Fruit fly (Drosophila melanogaster) whole organism, larva: ENCODE data around the gene Ugt36F1.

Source experiments
- noc ChIP-seq: fragments of 200-800 bp; sonication (Bioruptor generic); optimal IDR thresholded peaks from 3 replicates; lab custom pipeline; 2019; ENCODE audit warnings: missing biosample characterization, mild to moderate bottlenecking, missing genetic modification characterization, moderate library complexity

Gene Ugt36F1

DNA sequence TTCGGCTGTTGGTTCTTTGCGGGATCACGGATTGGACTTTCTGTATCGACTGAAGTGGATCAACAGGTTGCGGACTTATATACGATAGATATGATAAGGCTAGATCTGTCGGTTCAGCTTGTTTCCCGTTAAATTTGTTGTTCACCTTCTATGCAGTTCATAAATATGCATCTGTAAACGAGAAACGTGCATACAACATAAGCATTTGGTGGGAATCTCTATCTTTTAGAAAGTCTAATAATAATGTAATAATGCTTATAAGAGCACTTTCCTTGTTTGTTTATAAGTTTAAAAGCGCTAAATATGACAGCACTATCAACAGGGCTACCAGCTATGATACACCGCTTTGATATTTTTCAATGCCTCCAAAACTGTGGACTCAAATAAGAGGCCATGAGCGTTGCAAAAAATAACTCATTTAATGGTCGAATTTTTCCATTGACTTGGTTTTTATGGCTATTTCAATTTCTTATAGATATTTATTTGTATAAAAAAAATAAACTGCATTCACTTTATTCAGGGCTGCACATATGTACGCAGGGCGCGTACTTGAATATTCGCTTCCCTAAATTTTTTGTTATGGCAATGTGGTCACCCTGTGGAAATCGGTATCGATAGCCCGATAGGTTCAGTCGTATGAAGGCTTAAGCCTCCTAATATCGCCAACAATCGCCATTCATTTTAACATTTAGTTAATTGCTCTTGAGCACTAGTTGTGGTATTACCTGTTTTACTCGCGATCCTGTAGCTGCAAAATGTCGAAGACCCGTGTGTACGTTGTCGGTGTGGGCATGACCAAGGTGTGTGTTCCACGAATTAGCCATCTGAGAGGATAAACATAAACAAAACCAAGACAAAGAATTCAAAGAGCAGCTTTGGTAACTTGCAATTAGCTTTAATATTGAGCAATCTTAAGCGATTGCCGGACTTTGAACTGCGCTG is 11.7 kb downstream of the Ugt36F1 start, which contains the start of the genes CG17597 and ScpX:
CG17597 (minus strand) TSS at position 567 of the 942 bp plus-strand sequence.
ScpX (plus strand) TSS at position 643 of the 942 bp plus-strand sequence.
- peak; percentile 17 for TF ChIP-seq noc

DNA sequence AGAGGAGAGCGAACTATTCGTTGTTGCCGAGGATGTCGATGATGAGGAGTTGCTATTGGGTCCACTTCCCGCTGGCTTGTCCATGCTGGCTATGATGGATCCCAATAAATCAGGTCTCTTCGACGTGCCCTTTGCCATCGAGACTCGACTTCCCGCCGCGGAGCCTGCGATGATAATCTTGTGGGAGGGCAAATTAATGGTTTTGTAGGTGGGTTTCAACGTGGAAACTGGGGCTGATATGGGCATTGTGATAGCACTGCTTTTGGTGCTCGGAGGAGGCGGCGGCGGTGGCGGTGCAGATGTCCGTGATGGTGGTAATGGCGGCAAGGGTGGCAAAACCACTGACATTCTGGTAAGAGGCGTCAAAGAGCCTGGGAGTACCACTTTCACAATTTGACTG is 15.4 kb downstream of the Ugt36F1 start:
- TF ChIP-seq noc, result no peak

DNA sequence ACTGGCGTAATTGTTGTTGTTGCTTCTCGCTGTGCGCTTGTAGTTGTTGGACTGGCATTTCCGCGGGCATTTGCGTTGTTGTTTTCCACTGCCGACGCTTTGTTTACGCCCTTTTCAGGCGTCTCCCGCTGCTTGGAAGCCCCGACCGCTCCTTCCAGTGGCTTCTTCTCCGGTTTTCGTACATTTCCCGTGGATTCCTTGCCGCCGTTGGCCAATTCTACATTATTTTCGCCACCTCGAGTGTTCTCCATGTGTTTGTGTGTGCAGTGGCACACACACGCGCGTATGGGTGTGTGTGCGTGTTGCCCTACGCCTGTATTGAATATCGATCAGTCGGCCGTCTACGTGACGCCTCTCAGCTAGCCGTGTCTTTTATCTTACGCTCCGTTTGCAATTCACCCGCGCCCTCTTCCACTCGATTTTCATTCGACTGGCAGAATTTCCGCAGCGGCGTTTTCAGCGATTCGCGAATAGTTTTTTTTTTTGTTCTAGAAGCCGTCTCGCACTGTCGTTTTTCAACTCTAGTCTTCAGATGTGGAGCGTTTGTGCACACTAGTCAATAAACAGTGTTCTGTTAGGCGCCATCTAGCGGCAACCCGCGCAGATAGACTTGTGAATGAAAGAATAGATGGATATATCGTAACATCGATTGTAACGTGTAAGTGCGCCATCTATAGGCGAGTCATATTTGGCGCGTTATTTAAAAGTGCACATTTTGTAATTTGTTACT is 20.2 kb downstream of the Ugt36F1 start, which contains the start of gene CG10600:
CG10600 (minus strand) TSS at position 537 of the 730 bp plus-strand sequence.
- peak; percentile 76 for TF ChIP-seq noc

DNA sequence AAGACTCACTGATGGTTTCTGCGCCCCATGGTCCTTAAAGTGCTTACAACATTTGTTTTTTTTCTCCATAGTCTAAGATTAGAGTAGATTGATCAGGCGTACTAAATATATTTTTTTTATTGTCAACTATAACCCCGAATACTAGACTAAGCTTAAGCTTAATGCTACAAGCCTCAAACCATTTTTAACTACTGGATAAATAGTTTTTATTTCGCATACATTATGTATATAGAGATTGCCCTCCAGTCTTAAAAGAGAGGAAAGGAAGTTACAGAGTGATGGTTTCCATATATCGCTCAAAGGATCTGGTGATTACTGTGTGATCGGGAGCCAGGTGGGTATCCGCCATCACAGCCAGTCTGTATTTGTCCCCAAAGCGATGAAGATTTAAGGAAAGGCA is 22.1 kb downstream of the Ugt36F1 start, which contains the start of gene CG31752:
CG31752 (minus strand) TSS at position 101 of the 400 bp plus-strand sequence.
- TF ChIP-seq noc, result no peak

DNA sequence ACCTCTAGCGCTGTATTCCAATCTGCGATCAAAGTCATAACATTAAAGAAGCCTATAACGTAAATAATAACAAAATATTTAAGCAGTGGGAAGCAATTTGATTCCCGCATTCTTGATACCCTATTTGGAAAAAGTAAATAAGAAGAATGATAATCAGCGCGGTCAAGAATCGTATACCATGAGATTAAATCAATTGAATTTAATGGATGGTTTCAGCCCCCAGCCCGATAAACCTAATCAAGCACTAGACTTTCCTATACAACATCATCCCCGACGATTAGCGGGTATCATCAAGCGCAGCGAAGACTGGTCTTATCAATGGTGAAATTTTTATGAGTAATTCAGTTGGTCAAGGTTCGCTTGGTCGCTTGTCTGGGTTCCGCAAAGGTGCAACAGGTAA is 24.4 kb downstream of the Ugt36F1 start:
- TF ChIP-seq noc, result no peak

DNA sequence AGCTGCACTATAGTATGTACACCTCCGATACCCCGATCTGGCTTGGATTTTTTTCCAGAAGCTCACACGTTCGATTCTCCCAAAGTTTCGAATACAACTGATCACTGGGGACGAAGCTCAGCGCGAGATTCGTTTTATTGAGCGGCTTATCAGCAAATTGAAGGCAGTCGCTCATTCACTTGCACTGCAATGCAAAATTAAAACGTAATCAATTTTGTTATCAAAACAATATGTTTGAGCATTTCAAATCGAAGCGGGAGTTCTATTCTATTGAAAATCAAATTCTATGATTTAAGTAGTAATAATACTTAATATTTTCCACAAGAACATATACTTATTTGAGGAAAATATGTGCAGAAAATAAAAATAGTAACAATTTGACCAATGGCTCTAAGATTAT is 25.3 kb downstream of the Ugt36F1 start, which contains the start of gene CG33120:
CG33120 (minus strand) TSS at position 101 of the 400 bp plus-strand sequence.
- TF ChIP-seq noc, result no peak

DNA sequence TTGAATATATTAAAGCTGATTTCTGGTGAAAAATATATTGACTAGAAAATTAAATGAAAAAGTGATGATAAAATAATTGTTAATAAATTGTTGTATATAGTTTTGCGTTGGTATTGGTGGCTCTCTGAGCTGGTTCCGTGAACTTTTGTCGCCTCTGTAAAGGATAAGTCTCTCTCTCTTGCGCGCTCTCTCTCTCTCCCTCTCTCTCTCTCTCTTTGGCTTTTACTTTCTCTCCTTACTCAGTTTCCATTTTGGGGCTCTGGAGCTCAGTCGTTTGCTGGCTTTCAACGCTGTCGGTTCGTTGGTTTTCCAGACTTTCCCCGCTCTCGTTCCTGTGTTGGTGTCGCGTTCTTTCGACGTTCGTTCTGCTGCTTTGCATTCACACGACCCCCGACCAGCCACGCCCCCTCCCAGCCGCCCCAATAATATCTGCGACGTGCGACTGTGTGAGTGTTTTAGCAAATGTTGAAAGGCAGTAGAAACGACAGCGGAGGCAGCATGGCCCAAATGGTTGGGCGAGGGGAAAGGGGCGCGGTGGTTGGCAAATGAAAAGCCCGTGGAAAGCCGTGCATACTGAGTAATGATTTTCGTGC is 25.9 kb downstream of the Ugt36F1 start, which contains the start of gene CG17321:
CG17321 (plus strand) TSS at position 268 of the 593 bp plus-strand sequence.
- no peak for TF ChIP-seq noc

DNA sequence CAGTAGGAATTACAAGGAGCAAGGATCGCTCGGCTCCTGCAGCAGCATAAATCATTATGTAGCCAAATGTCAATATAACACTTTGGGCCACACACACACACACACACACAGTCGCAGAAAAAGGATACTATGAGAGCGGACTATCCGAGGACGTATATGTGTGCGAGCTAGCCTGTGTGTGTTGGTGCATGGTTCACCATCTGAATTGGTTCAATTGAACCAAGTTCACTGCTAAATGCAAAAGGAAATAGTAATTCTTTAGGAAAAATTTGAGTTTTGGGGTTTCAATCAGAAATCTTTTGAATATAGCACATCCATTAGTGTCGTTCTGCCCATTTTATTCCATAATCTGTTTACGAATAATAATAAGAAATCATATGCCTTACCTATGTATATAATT is 27.0 kb downstream of the Ugt36F1 start:
- TF ChIP-seq noc, result no peak

DNA sequence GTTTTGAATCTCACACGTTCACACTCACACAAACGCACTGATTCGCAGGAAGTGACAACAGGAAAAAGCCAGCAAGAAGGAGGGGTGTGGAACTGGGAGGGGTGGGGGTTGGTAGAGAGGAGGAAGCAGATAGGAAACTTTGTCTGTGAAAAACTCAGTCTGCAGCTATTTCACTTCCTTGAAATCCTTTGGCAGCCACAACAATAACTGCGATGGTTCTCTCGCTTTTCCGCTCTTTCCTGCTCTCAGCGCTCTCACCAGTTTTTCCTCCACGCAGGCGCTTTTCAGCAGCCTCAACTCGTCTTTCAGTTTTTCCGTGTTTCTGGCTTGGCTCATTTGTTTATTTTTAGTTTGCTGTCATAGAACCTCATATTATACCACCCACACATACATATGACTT is 27.7 kb downstream of the Ugt36F1 start:
- no peak for TF ChIP-seq noc

DNA sequence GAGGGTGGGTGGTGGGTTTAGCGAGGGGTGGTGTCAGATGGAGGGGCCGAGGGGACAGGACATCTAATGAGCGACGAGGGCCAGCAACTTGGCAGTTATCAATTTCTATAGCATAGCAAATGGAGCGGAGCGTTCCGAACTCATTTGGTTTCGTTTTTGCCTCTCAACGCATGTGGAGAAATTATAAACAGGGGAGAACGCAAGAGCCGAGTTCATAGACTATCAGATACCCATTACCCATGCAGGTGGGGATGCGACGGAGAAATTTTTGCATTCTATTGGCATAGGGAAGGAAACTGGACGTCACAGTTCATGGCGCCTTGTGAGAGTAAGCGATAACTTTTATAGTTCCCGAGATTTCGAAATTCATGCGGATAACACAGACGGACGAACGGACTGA is 33.1 kb downstream of the Ugt36F1 start:
- TF ChIP-seq noc, result no peak

DNA sequence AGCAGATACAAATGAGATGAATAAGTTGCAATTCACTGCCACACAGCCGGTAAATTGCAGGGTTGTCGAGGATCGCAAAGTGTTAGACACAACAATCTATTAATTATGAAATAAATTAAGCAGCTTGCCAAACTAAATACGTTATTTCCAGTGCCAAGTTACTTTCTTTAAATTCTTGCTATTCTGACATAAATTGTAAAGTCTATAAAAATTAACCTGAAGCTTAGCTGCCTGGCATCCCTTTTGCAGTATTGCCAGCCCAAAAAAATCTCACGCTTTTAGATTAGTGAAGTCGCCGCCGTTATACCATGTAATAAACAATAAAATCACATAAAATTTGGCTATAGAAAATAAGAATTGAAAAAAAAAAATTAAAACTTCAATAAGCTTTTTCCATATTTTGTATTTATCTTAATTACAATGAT is 38.5 kb downstream of the Ugt36F1 start:
- TF ChIP-seq noc, result peak; percentile 96

DNA sequence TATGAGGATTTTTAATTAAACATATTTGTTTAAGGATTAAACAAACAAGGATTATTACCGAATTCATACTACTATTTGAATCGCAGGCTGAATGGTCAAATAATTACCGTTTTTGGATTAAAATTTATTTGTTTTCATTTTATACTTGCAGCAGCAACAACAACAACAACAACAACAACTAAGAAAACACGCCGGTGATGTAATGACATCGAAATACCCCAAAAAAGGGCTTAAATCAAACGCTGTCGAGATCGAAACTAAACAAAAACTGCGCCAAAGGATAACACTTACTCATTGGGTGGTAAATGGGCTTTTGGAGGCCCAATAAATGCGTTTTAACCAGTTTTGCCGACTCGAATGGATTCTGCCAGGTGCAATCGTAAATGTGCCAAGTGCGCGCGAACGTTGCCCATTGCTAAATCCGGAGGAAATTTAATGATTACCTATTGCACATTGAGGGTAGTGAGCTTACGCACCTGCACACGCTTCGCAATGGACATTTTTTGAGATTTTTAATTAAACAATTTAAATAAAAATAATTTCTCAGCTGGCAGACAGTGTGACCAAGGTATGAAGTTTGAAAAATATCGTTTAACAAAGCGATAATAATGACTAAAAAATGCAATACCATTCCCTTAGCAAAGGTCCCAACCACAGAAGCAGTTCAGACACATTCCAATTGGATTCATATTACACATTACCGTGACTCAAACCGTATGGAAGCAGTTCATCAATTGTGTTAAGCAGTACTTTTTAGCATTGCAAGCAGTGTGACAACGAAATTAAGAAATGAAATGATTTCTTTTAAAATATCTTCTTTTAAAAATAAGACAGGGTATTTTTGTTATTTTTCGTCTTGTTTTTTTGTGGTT is 39.8 kb downstream of the Ugt36F1 start, which contains the start of the genes CG10602 and mRpL13:
CG10602 (minus strand) TSS at position 588 of the 872 bp plus-strand sequence.
mRpL13 (minus strand) TSS at position 588 of the 872 bp plus-strand sequence.
- no peak for TF ChIP-seq noc

DNA sequence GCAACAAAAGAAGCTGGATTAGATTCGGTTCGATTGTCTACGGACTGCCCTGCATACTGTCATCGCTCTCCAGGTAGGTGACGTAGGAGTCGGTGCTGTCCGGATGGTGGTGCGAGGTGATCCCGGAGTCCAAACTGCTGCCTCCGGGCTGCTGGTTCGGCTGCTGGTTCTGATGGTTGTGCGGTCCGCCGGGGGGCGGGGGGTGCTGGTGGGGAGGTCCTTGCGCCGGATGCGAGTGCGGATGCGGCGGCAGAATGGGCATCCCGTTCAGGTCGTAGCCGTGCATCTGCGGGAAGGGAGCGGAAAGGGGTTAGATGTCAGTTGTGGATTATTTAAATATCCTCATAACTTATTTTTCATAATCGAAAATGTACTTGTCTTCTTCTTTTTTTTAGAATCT is 41.8 kb downstream of the Ugt36F1 start:
- TF ChIP-seq noc, result no peak

DNA sequence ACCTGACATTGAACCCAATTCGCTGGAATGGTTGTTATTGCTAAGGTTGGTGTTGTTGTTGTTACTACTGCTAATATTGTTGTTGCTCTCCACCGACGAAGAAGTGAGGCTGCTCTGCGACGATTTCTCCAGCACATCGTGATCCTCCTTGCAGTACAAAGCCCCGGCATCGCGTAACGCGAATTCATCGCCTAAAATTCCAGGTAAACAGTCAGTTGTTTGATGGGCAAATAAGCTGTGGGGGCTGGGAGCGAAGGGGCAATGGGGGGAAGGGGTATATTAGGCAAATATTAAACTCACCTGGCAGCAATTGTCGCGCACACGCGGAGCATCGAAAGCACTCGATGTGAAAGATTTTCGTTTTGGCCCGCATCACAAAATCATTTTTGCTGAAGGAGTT is 44.9 kb downstream of the Ugt36F1 start:
- TF ChIP-seq noc, result no peak

DNA sequence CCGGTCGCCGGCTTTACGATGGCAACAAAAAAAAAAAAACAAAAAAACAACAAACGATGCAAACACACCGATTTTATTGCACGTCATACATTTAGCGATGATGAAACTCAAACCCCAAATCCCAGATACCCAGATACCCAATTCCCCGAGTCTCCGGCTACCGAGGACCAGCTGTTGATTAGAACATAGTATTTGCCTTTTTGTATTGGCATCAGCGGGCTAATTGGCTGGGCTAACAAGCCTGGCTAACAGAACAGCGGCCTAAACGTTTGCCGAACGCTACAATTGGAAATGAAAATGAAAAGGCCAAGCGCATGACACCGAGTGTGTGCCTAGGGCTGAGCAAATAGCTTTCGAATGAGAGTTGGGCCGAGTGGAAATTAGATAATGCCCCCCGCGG is 45.8 kb downstream of the Ugt36F1 start:
- no peak for TF ChIP-seq noc
